Fruit fly (Drosophila melanogaster): ENCODE measurements around the gene CG9922.
A peak's percentile ranks its signal among the peaks of the same experiment; 100 is the strongest.

The CG9922 gene

dm6 chr3R:14008854-14009253 is 27.3 kb downstream of the CG9922 start (continued):
- no peak for TF ChIP-seq sc (optimal IDR thresholded peaks at IDR 0.05)
- TF ChIP-seq sc (GFP tag; optimal IDR thresholded peaks at IDR 0.05): peak; percentile 19
- TF ChIP-seq Ptx1 (GFP tag; IDR thresholded peaks at IDR 0.05): peak; percentile 44; the same call in 1 of the 2 replicates
- peak; percentile 33 for TF ChIP-seq Ada2b (GFP tag; IDR thresholded peaks at IDR 0.05)
- no peak for TF ChIP-seq bowl (GFP tag; IDR thresholded peaks at IDR 0.05)
- no peak for TF ChIP-seq Dp (GFP tag; optimal IDR thresholded peaks at IDR 0.05)
- TF ChIP-seq hb (GFP tag; IDR thresholded peaks at IDR 0.05; ENCODE audit: partially characterized antibody): no peak
- no peak for TF ChIP-seq CG9876 (GFP tag; optimal IDR thresholded peaks at IDR 0.05)
- no peak for TF ChIP-seq jing (GFP tag; optimal IDR thresholded peaks at IDR 0.05)
- no peak for TF ChIP-seq CG5180 (GFP tag; optimal IDR thresholded peaks at IDR 0.05)
- TF ChIP-seq sim (GFP tag; IDR thresholded peaks at IDR 0.05): no peak
- TF ChIP-seq ATbp (GFP tag; optimal IDR thresholded peaks at IDR 0.05): peak; percentile 65
- peak; percentile 22; the same call in 1 of the 3 replicates for TF ChIP-seq CG7357 (GFP tag; IDR thresholded peaks at IDR 0.05)
- no peak for TF ChIP-seq Deaf1 (tag; optimal IDR thresholded peaks at IDR 0.05)
- no peak for TF ChIP-seq Hmx (GFP tag; optimal IDR thresholded peaks at IDR 0.05)
- TF ChIP-seq Kr (GFP tag; optimal IDR thresholded peaks at IDR 0.05): no peak
- TF ChIP-seq CG8290 (GFP tag; optimal IDR thresholded peaks at IDR 0.05): no peak
- no peak for TF ChIP-seq CG8290 (tag; optimal IDR thresholded peaks at IDR 0.05)
- TF ChIP-seq fd102C (GFP tag; optimal IDR thresholded peaks at IDR 0.05): peak; percentile 18
- no peak for TF ChIP-seq CG13775 (GFP tag; optimal IDR thresholded peaks at IDR 0.05)
- peak; percentile 6 for TF ChIP-seq CG12391 (tag; optimal IDR thresholded peaks at IDR 0.05)
- TF ChIP-seq HHEX (GFP tag; optimal IDR thresholded peaks at IDR 0.05): no peak
- peak; percentile 65 for TF ChIP-seq fd96Cb (tag; optimal IDR thresholded peaks at IDR 0.05)
- peak; percentile 79 for TF ChIP-seq sens (GFP tag)
- TF ChIP-seq lmd (GFP tag; IDR thresholded peaks at IDR 0.05): peak; percentile 63
- no peak for TF ChIP-seq CG12104 (GFP tag; optimal IDR thresholded peaks at IDR 0.05)
- TF ChIP-seq CG6683 (GFP tag; optimal IDR thresholded peaks at IDR 0.05): no peak
- peak; percentile 8 for TF ChIP-seq Six4 (GFP tag; optimal IDR thresholded peaks at IDR 0.05)
- TF ChIP-seq trh (GFP tag; optimal IDR thresholded peaks at IDR 0.05): no peak
- peak in 1 of 2 experiments; percentile 17 for TF ChIP-seq Pdp1 (GFP tag; optimal IDR thresholded peaks at IDR 0.05)
- no peak for TF ChIP-seq CG7928 (GFP tag; optimal IDR thresholded peaks at IDR 0.05)
- no peak for TF ChIP-seq pita (GFP tag; optimal IDR thresholded peaks at IDR 0.05)
- TF ChIP-seq Atf-2 (GFP tag; optimal IDR thresholded peaks at IDR 0.05): no peak
- TF ChIP-seq CG2202 (tag; optimal IDR thresholded peaks at IDR 0.05): no peak
- TF ChIP-seq CG3163 (GFP tag; optimal IDR thresholded peaks at IDR 0.05): peak; percentile 8
- no peak for TF ChIP-seq CG31365 (tag; optimal IDR thresholded peaks at IDR 0.05)
- TF ChIP-seq Mad (GFP tag; optimal IDR thresholded peaks at IDR 0.05): no peak
- TF ChIP-seq seq (GFP tag; IDR thresholded peaks at IDR 0.05): no peak
- TF ChIP-seq PHDP (tag; optimal IDR thresholded peaks at IDR 0.05): peak; percentile 13
- TF ChIP-seq Atf6 (GFP tag; IDR thresholded peaks at IDR 0.05): no peak
- TF ChIP-seq ro (GFP tag; IDR thresholded peaks at IDR 0.05): no peak
- no peak for TF ChIP-seq CG6854 (GFP tag; optimal IDR thresholded peaks at IDR 0.05)
- no peak for TF ChIP-seq BtbVII (GFP tag; optimal IDR thresholded peaks at IDR 0.05)
- TF ChIP-seq ci (GFP tag; IDR thresholded peaks at IDR 0.05): peak; percentile 57; the same call in 1 of the 3 replicates
- 0 out of 2 replicates have a peak, but pooled peaks have one; percentile 29 for TF ChIP-seq ssp (GFP tag; IDR thresholded peaks at IDR 0.05)
- TF ChIP-seq gce (GFP tag; IDR thresholded peaks at IDR 0.05): no peak
- TF ChIP-seq CG11560 (tag; IDR thresholded peaks at IDR 0.05): no peak
- no peak for TF ChIP-seq CG11247 (GFP tag; IDR thresholded peaks at IDR 0.05)
- TF ChIP-seq CG34422 (GFP tag; IDR thresholded peaks at IDR 0.05): no peak
- TF ChIP-seq Sox102F (GFP tag; optimal IDR thresholded peaks at IDR 0.05): peak; percentile 61
- TF ChIP-seq mam (GFP tag; optimal IDR thresholded peaks at IDR 0.05): no peak
- 0 out of 3 replicates have a peak, but pooled peaks have one; percentile 33 for TF ChIP-seq CG17361 (GFP tag; IDR thresholded peaks at IDR 0.05)
- peak; percentile 27 for TF ChIP-seq nmo (GFP tag; optimal IDR thresholded peaks at IDR 0.05)
